Fruit fly (Drosophila melanogaster) whole organism: ENCODE data around the gene CG14397.

Source experiments
- CG8478 ChIP-seq: fragments of >200 bp; optimal IDR thresholded peaks from 2 replicates; lab custom pipeline; 2018; ENCODE audit warnings: inconsistent platforms
- Dll ChIP-seq: fragments of >200 bp; optimal IDR thresholded peaks from 2 replicates; lab custom pipeline; 2017
- EcR ChIP-seq, 2 experiments: fragments of >200 bp; optimal IDR thresholded peaks; 2 replicates each; lab custom pipeline; 2017; ENCODE audit warnings: missing biosample characterization in 2 of 2, missing genetic modification characterization in 2 of 2, missing genetic modification reagents in 2 of 2
- pan ChIP-seq: fragments of >200 bp; optimal IDR thresholded peaks from 2 replicates; lab custom pipeline; 2017
- psq ChIP-seq: fragments of >200 bp; optimal IDR thresholded peaks from 2 replicates; lab custom pipeline; 2017
- usp ChIP-seq: fragments of >200 bp; optimal IDR thresholded peaks from 2 replicates; lab custom pipeline; 2017; ENCODE audit warnings: missing biosample characterization, missing genetic modification characterization, mixed read lengths

CG14397 gene

DNA sequence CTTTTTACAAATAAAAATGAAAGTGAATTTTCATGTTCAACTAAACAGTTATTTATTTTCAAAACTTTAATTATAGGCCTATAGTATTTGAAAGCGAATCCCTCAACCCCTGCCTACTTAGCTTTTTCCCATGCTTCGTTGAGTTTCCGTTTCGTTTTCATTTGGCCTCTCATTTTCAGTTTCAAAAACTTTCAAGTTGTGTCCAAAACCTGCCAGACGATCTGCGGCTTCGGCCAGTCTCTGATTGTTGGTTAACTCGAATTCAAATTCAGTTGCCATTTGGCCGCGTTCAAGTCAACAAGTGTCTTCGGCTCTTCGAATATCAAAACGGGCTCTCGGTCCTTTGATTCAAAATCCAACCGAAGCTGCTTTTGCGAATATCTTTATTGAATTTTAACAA is at the start of gene CG14397:
Gene CG14397, plus strand, starts transcription at position 270 of the 400 bp plus-strand sequence.
- no peak for TF ChIP-seq psq (lab: Kevin White, UChicago)
- no peak for TF ChIP-seq usp
- TF ChIP-seq pan (lab: Kevin White, UChicago) = no peak
- TF ChIP-seq EcR (GFP tag; optimal IDR thresholded peaks at IDR 0.05; lab: Kevin White, UChicago) = no peak
- TF ChIP-seq Dll = no peak
- TF ChIP-seq CG8478 (lab: Kevin White, UChicago) = no peak

- no peak for TF ChIP-seq pan (lab: Kevin White, UChicago)
- no peak for TF ChIP-seq psq (lab: Kevin White, UChicago)
- TF ChIP-seq usp = no peak
- no peak for TF ChIP-seq EcR (GFP tag; optimal IDR thresholded peaks at IDR 0.05; lab: Kevin White, UChicago)
- peak; percentile 26 for TF ChIP-seq CG8478 (lab: Kevin White, UChicago)
- no peak for TF ChIP-seq Dll
Observed at dm6 chr2L:21051873-21052736, 38.9 kb upstream of the CG14397 start, which contains the start of gene CG42238. Gene CG42238, minus strand, starts transcription at chr2L:21052164.

- TF ChIP-seq CG8478 (lab: Kevin White, UChicago) (no peak), usp (no peak), EcR (GFP tag; optimal IDR thresholded peaks at IDR 0.05; lab: Kevin White, UChicago) (no peak), pan (lab: Kevin White, UChicago) (no peak), psq (lab: Kevin White, UChicago) (no peak), Dll (no peak)
Observed at dm6 chr2L:21052783-21053463, 38.1 kb upstream of the CG14397 start, which contains the start of gene Itgbn. Gene Itgbn, plus strand, starts transcription at chr2L:21053033.

DNA sequence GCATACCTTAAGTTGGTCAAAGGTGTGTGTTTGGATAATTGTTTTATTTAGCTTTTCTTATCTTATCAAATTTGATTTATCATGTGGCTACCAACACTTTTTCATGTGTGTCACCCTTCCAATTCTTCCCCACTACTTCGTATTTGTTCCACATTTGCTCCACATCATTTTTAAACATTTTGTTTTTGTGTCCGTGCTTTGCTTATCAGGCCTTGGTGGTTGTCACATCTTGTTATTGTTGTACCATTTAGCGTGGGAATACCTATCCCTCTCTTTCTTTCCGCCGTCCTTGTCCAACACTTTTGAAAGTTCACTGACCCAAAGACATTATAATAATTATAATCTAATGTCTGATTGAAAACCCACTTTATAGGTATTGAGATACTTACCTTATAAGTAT is 37.4 kb upstream of the CG14397 start:
- TF ChIP-seq usp (no peak), EcR (GFP tag; optimal IDR thresholded peaks at IDR 0.05; lab: Kevin White, UChicago) (no peak), psq (lab: Kevin White, UChicago) (no peak), Dll (no peak), CG8478 (lab: Kevin White, UChicago) (no peak)

- no peak for TF ChIP-seq usp
- TF ChIP-seq EcR (GFP tag; optimal IDR thresholded peaks at IDR 0.05; lab: Kevin White, UChicago) = no peak
- no peak for TF ChIP-seq psq (lab: Kevin White, UChicago)
- TF ChIP-seq Dll = no peak
- TF ChIP-seq pan (lab: Kevin White, UChicago) = no peak
Observed at dm6 chr2L:21061591-21061990, 29.4 kb upstream of the CG14397 start.

- TF ChIP-seq psq (lab: Kevin White, UChicago) (no peak), usp (no peak), pan (lab: Kevin White, UChicago) (no peak), Dll (no peak), EcR (GFP tag; optimal IDR thresholded peaks at IDR 0.05; lab: Kevin White, UChicago) (no peak), CG8478 (lab: Kevin White, UChicago) (no peak)
Observed at dm6 chr2L:21062611-21063010, 28.4 kb upstream of the CG14397 start.

- TF ChIP-seq EcR (GFP tag; optimal IDR thresholded peaks at IDR 0.05; lab: Kevin White, UChicago) (no peak), usp (no peak), pan (lab: Kevin White, UChicago) (no peak), CG8478 (lab: Kevin White, UChicago) (no peak), Dll (no peak), psq (lab: Kevin White, UChicago) (no peak)
Observed at dm6 chr2L:21065889-21066288, 25.1 kb upstream of the CG14397 start.

dm6 chr2L:21067137-21067536 is 23.9 kb upstream of the CG14397 start:
- no peak for TF ChIP-seq CG8478 (lab: Kevin White, UChicago)
- TF ChIP-seq pan (lab: Kevin White, UChicago) = no peak
- no peak for TF ChIP-seq EcR (GFP tag; optimal IDR thresholded peaks at IDR 0.05; lab: Kevin White, UChicago)
- TF ChIP-seq usp = no peak
- TF ChIP-seq psq (lab: Kevin White, UChicago) = no peak
- TF ChIP-seq Dll = no peak

- TF ChIP-seq CG8478 (lab: Kevin White, UChicago) = no peak
- no peak for TF ChIP-seq Dll
- no peak for TF ChIP-seq usp
- TF ChIP-seq psq (lab: Kevin White, UChicago) = no peak
- TF ChIP-seq pan (lab: Kevin White, UChicago) = no peak
- no peak for TF ChIP-seq EcR (GFP tag; optimal IDR thresholded peaks at IDR 0.05; lab: Kevin White, UChicago)
Observed at dm6 chr2L:21069776-21070175, 21.3 kb upstream of the CG14397 start.

- TF ChIP-seq psq (lab: Kevin White, UChicago) (no peak), Dll (no peak), EcR (GFP tag; optimal IDR thresholded peaks at IDR 0.05; lab: Kevin White, UChicago) (no peak), CG8478 (lab: Kevin White, UChicago) (no peak), usp (no peak), pan (lab: Kevin White, UChicago) (no peak)
Observed at dm6 chr2L:21070825-21071224, 20.2 kb upstream of the CG14397 start.

DNA sequence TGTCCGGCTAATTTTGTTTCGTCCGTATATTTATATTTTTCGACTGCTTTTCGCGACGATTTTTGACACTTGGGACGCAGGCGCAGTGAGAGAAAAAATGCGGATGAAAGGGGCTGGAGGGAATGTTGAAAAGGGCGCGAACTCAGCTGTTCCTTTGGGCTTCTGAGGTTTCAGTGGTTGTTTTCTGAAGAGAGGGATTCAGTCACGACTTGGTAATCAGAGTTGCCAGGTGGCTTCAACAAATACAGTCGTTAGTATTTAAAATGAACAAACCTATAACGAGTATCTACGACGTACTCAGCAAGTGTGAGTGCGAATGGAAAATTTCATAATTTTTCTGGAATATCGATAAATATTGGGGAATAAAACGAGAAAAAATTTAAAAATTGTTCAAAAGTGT is 19.6 kb upstream of the CG14397 start, which contains the start of gene CG9265:
Gene CG9265, minus strand, starts transcription at position 68 of the 400 bp plus-strand sequence.
- TF ChIP-seq pan (lab: Kevin White, UChicago) (no peak), psq (lab: Kevin White, UChicago) (no peak), usp (no peak), Dll (no peak), CG8478 (lab: Kevin White, UChicago) (no peak), EcR (GFP tag; optimal IDR thresholded peaks at IDR 0.05; lab: Kevin White, UChicago) (no peak)

dm6 chr2L:21072389-21072788 is 18.6 kb upstream of the CG14397 start:
- TF ChIP-seq psq (lab: Kevin White, UChicago) (no peak), EcR (GFP tag; optimal IDR thresholded peaks at IDR 0.05; lab: Kevin White, UChicago) (no peak), usp (no peak), pan (lab: Kevin White, UChicago) (no peak), Dll (no peak), CG8478 (lab: Kevin White, UChicago) (no peak)
